Worm (Caenorhabditis elegans): ENCODE data around the gene aakg-1.

ce11 chrIII:12495594-12496096 lies 79.6 kb downstream of the aakg-1 start, which contains the start of the genes Y111B2A.1 and Y111B2A.2:
- TF ChIP-seq lin-35 (GFP tag; optimal IDR thresholded peaks at IDR 0.05) (no peak), fkh-10 (GFP tag; optimal IDR thresholded peaks at IDR 0.05) (no peak), ama-1 (optimal IDR thresholded peaks at IDR 0.05) (no peak)

All from whole organism, L1 larva.